Fruit fly (Drosophila melanogaster): ENCODE data around the gene Hcf.
A peak's percentile ranks its signal among the peaks of the same experiment; 100 is the strongest.

Gene Hcf

DNA sequence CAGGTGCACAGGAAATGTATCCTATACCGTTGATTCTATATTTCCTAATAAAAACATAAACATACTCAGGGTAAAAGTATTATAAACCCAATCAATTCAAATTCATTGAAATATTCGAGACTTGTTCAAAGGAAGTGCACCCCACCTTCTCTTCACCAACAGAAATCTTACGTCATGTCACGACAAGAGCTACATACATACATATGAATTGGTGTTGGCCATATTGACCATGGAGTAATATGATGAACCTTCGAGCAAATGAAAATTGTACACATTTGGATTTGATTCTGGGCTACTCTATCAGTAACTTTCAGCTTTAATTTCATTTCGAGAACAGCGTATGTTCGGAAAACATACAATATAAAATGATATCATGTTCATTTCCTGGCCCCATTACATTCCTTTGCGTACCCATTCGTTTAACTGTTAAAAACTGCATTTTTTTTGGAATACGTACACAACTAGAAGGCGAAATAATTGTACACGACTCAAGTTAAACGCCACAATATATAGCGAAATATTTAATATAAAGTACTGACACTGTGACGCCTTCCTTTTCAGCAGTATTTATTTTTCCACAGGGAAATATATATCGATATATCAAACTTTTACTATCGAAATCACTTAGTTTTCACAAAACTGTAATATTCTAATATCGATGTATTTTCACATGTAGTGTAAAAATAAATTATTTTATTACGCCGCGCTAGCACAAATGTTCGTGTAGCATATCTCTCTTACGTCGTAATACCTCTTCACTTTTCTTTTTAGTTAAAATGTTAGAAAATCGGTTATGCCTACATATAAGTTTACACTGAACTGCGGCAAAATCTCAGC is 1.4 kb upstream of the Hcf start, which contains the start of gene PMCA (continued):
- TF ChIP-seq CG2202 (tag; optimal IDR thresholded peaks at IDR 0.05) (no peak), pzg (GFP tag; optimal IDR thresholded peaks at IDR 0.05) (peak; percentile 61), inv (GFP tag; IDR thresholded peaks at IDR 0.05; ENCODE audit: partially characterized antibody) (peak; percentile 75), CG33557 (GFP tag; optimal IDR thresholded peaks at IDR 0.05) (no peak), Lhr (GFP tag; optimal IDR thresholded peaks at IDR 0.05) (peak; percentile 7), E2f2 (GFP tag; IDR thresholded peaks at IDR 0.05) (peak; percentile 39; the same call in 1 of the 2 replicates), Doc3 (GFP tag; IDR thresholded peaks at IDR 0.05; ENCODE audit: partially characterized antibody) (peak; percentile 65)

DNA sequence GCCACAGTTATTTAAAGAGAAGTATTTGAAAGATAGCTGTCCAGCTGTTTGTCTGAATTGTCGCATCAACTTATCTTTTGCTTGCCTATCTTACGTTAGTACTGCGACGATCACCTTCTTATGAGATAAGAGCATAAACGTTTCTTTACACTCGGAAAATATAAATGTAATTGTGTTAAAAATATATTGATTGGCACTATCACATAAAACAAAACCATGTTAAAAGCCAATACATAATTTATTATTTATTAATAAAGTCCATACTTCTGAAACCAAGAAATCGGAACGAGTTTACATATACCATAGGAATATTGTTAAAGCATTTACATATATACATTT is 839 bp upstream of the Hcf start:
- peak; percentile 8 for TF ChIP-seq Sry-δ (GFP tag; optimal IDR thresholded peaks at IDR 0.05)
- TF ChIP-seq BEAF-32 (GFP tag; optimal IDR thresholded peaks at IDR 0.05): no peak
- TF ChIP-seq CG9437 (GFP tag; optimal IDR thresholded peaks at IDR 0.05): peak; percentile 90
- peak; percentile 85 for TF ChIP-seq pros (GFP tag; optimal IDR thresholded peaks at IDR 0.05)
- TF ChIP-seq CG5245 (GFP tag; optimal IDR thresholded peaks at IDR 0.05): no peak
- TF ChIP-seq D19A (tag; optimal IDR thresholded peaks at IDR 0.05): no peak
- TF ChIP-seq CG8290 (GFP tag; optimal IDR thresholded peaks at IDR 0.05): no peak
- TF ChIP-seq CG8290 (tag; optimal IDR thresholded peaks at IDR 0.05): no peak
- peak; percentile 11 for TF ChIP-seq exex (tag; optimal IDR thresholded peaks at IDR 0.05)
- TF ChIP-seq gem (tag; optimal IDR thresholded peaks at IDR 0.05): peak; percentile 25

DNA sequence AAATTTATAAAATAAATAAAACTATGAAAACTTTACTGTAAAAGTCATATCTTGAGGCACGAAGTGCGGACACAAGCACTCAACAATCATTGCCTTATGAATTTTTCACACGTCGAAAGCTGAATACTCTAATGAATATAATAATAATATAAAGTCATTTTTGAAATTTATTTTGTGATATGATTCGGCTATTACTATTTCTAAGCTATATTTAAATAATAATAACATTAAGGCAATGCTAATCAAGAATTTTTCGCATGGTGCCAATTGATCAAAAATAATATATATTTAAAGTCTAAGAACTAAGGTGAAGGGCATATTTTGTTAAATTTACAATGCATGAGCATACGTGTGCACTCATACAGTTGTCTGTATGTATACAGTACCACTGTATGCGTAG is 14.5 kb downstream of the Hcf start:
- TF ChIP-seq CG11695 (GFP tag; IDR thresholded peaks at IDR 0.05) (0 out of 3 replicates have a peak, but pooled peaks have one; percentile 27), gem (tag; optimal IDR thresholded peaks at IDR 0.05) (peak; percentile 39), D19A (tag; optimal IDR thresholded peaks at IDR 0.05) (peak; percentile 97), Sox100B (GFP tag; optimal IDR thresholded peaks at IDR 0.05) (peak; percentile 4), stc (GFP tag; IDR thresholded peaks at IDR 0.05) (0 out of 2 replicates have a peak, but pooled peaks have one; percentile 29), row (GFP tag; IDR thresholded peaks at IDR 0.05) (peak; percentile 85), sens (GFP tag) (peak; percentile 45)

DNA sequence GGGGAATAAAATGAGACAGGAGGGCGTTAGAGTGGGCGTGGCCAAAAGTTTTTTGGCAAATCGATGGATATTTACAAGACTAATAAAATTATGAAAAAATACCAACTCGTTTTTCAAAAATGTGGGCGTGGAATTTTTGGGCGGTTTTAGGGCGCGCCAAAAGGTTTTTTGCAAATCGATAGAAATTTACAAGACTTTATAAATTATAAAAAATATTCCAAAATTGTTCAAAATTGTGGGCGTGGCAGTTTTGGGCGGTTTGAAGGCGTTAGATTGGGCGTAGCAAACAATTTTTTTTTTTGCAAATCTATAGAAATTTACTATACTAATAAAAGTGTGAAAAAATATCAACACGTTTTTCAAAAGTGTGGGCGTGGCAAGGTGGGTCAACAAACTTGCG is 19.4 kb downstream of the Hcf start:
- peak; percentile 25 for TF ChIP-seq sens (GFP tag)
- TF ChIP-seq pfk (GFP tag; optimal IDR thresholded peaks at IDR 0.05): no peak
- TF ChIP-seq CG10431 (GFP tag; optimal IDR thresholded peaks at IDR 0.05): no peak

DNA sequence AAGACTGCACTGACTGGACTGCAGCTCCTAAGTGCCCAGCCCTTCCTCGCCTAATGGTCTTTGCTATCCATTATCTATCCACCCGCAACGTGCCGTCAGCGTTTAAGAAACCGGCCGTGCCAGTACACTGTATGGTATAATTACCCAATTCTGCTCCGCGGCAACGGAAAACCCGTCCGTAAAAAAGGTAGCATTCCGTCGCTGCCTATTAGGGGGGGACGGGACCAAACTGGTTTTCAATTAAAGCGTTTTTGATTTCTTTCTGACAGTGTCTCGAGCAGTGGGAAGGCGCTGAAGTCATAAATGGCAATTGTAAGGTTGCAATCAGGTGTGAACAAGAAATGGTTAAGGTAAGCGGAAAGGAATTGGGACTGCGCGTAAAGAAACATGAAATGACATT is 20.7 kb downstream of the Hcf start:
- no peak for TF ChIP-seq CG9437 (GFP tag; optimal IDR thresholded peaks at IDR 0.05)
- TF ChIP-seq CG14860 (GFP tag; IDR thresholded peaks at IDR 0.05; ENCODE audit: partially characterized antibody): no peak
- no peak for TF ChIP-seq Mrtf (GFP tag; IDR thresholded peaks at IDR 0.05)
- TF ChIP-seq zen (tag; optimal IDR thresholded peaks at IDR 0.05): peak; percentile 62
- no peak for TF ChIP-seq CG12299 (tag; optimal IDR thresholded peaks at IDR 0.05)
- TF ChIP-seq D19A (tag; optimal IDR thresholded peaks at IDR 0.05): peak; percentile 17
- peak; percentile 73; the same call in 1 of the 4 replicates for TF ChIP-seq chinmo (GFP tag; IDR thresholded peaks at IDR 0.05; ENCODE audit: partially characterized antibody)
- TF ChIP-seq Awh (GFP tag; IDR thresholded peaks at IDR 0.05): peak; percentile 83
- TF ChIP-seq gem (tag; optimal IDR thresholded peaks at IDR 0.05): no peak
- no peak for TF ChIP-seq slou (GFP tag; optimal IDR thresholded peaks at IDR 0.05)
- no peak for TF ChIP-seq gce (GFP tag; IDR thresholded peaks at IDR 0.05)
- peak; percentile 84 for TF ChIP-seq pros (GFP tag; optimal IDR thresholded peaks at IDR 0.05)
- no peak for TF ChIP-seq wdn (GFP tag; IDR thresholded peaks at IDR 0.05)
- no peak for TF ChIP-seq tgo (GFP tag; IDR thresholded peaks at IDR 0.05)
- no peak for TF ChIP-seq D (optimal IDR thresholded peaks at IDR 0.05)
- TF ChIP-seq D (GFP tag; optimal IDR thresholded peaks at IDR 0.05): no peak
- no peak for TF ChIP-seq NFAT (GFP tag; IDR thresholded peaks at IDR 0.05)
- no peak for TF ChIP-seq CG4424 (GFP tag; optimal IDR thresholded peaks at IDR 0.05)
- TF ChIP-seq CG6791 (GFP tag; IDR thresholded peaks at IDR 0.05; ENCODE audit: partially characterized antibody): no peak
- TF ChIP-seq CG15011 (GFP tag; optimal IDR thresholded peaks at IDR 0.05): no peak
- no peak for TF ChIP-seq ara (GFP tag; IDR thresholded peaks at IDR 0.05)
- TF ChIP-seq Ets65A (GFP tag): peak; percentile 68
- no peak for TF ChIP-seq CG8290 (GFP tag; optimal IDR thresholded peaks at IDR 0.05)
- TF ChIP-seq CG8290 (tag; optimal IDR thresholded peaks at IDR 0.05): peak in 1 of 2 experiments; percentile 30
